Fruit fly (Drosophila melanogaster): Measurements from ENCODE around the gene Cog8.

Gene Cog8

DNA sequence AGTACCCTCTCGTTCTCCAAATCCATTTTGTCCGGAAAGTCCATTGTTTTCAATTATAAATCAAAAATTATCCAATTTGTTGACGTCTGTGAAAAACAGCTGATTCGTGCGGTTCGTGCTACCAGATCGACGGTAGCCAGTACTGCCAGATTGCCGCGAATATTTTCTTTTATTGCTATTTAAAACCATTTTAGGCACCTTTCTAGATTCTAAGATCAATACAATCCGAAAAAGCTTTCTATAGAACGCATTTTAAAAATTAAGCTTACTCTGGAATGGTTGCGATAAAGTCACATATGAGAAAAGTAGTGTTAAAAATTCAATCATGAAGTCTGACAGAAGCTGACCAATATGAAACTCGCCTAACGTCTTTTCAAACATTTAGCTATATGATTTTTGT lies at the start of gene Cog8:
Cog8 (minus strand) TSS at position 110 of the 400 bp plus-strand sequence.
- peak; percentile 26 for TF ChIP-seq OdsH (GFP tag; optimal IDR thresholded peaks at IDR 0.05)
- TF ChIP-seq Eip78C (GFP tag) = no peak
- no peak for TF ChIP-seq CG15336 (GFP tag; IDR thresholded peaks at IDR 0.05)
- TF ChIP-seq CG8632 (GFP tag; optimal IDR thresholded peaks at IDR 0.05) = no peak
- TF ChIP-seq vri (GFP tag; optimal IDR thresholded peaks at IDR 0.05) = no peak
- TF ChIP-seq CG6854 (GFP tag; optimal IDR thresholded peaks at IDR 0.05) = no peak
- no peak for TF ChIP-seq Lpt (GFP tag; optimal IDR thresholded peaks at IDR 0.05)
- peak; percentile 74 for TF ChIP-seq CG31627 (GFP tag; optimal IDR thresholded peaks at IDR 0.05)
- TF ChIP-seq pdm3 (GFP tag; optimal IDR thresholded peaks at IDR 0.05) = peak; percentile 47
- no peak for TF ChIP-seq Eip75B (GFP tag; optimal IDR thresholded peaks at IDR 0.05)
- TF ChIP-seq Blimp-1 (GFP tag; optimal IDR thresholded peaks at IDR 0.05) = no peak
- TF ChIP-seq ss (GFP tag; optimal IDR thresholded peaks at IDR 0.05) = no peak
- no peak for TF ChIP-seq fd59A (GFP tag; optimal IDR thresholded peaks at IDR 0.05)
- TF ChIP-seq fkh (GFP tag; optimal IDR thresholded peaks at IDR 0.05) = no peak
- TF ChIP-seq Sox102F (GFP tag; optimal IDR thresholded peaks at IDR 0.05) = no peak
- no peak for TF ChIP-seq CG10669 (GFP tag; optimal IDR thresholded peaks at IDR 0.05)
- no peak for TF ChIP-seq dac (GFP tag; optimal IDR thresholded peaks at IDR 0.05)
- TF ChIP-seq CG7368 (GFP tag; optimal IDR thresholded peaks at IDR 0.05) = no peak
- no peak for TF ChIP-seq CG34406 (GFP tag; optimal IDR thresholded peaks at IDR 0.05)
- peak in 1 of 2 experiments; percentile 8 for TF ChIP-seq salr (GFP tag; optimal IDR thresholded peaks at IDR 0.05)
- peak; percentile 33 for TF ChIP-seq svp (GFP tag)
- peak; percentile 16 for TF ChIP-seq CG3032 (tag; optimal IDR thresholded peaks at IDR 0.05)
- peak; percentile 64 for TF ChIP-seq CG10631 (GFP tag; optimal IDR thresholded peaks at IDR 0.05)
- TF ChIP-seq Hr39 (GFP tag; optimal IDR thresholded peaks at IDR 0.05) = peak; percentile 71
- no peak for TF ChIP-seq CG8319 (GFP tag; optimal IDR thresholded peaks at IDR 0.05)
- TF ChIP-seq Smox (GFP tag; optimal IDR thresholded peaks at IDR 0.05) = peak; percentile 33
- no peak for TF ChIP-seq Ets96B (tag; optimal IDR thresholded peaks at IDR 0.05)
- TF ChIP-seq Met (GFP tag; optimal IDR thresholded peaks at IDR 0.05) = peak; percentile 26
- TF ChIP-seq cyc (GFP tag; optimal IDR thresholded peaks at IDR 0.05) = peak; percentile 36
- peak; percentile 19 for TF ChIP-seq Sox15 (GFP tag; optimal IDR thresholded peaks at IDR 0.05)
- no peak for TF ChIP-seq fd85E (GFP tag; optimal IDR thresholded peaks at IDR 0.05)
- TF ChIP-seq CG32006 (GFP tag; optimal IDR thresholded peaks at IDR 0.05) = no peak
- no peak for TF ChIP-seq CG4318 (GFP tag; optimal IDR thresholded peaks at IDR 0.05)
- no peak for TF ChIP-seq Eip93F (GFP tag; optimal IDR thresholded peaks at IDR 0.05)
- no peak for TF ChIP-seq net (GFP tag; optimal IDR thresholded peaks at IDR 0.05)
- TF ChIP-seq achi (GFP tag; optimal IDR thresholded peaks at IDR 0.05) = peak; percentile 31
- TF ChIP-seq topi (GFP tag; optimal IDR thresholded peaks at IDR 0.05) = peak; percentile 15
- peak; percentile 40 for TF ChIP-seq acj6 (GFP tag; optimal IDR thresholded peaks at IDR 0.05)
- TF ChIP-seq Hr38 (GFP tag; optimal IDR thresholded peaks at IDR 0.05) = no peak
- TF ChIP-seq CG6808 (GFP tag; optimal IDR thresholded peaks at IDR 0.05) = no peak
- no peak for TF ChIP-seq CG1621 (tag; optimal IDR thresholded peaks at IDR 0.05)
- peak; percentile 54 for TF ChIP-seq lz (GFP tag; optimal IDR thresholded peaks at IDR 0.05)
- no peak for TF ChIP-seq CG8119 (GFP tag; IDR thresholded peaks at IDR 0.05)
- no peak for TF ChIP-seq CG11902 (GFP tag; optimal IDR thresholded peaks at IDR 0.05)
- TF ChIP-seq CG3919 (GFP tag; optimal IDR thresholded peaks at IDR 0.05) = peak; percentile 24
- peak; percentile 40 for TF ChIP-seq Ets21C (GFP tag; optimal IDR thresholded peaks at IDR 0.05)
- no peak for TF ChIP-seq esn (GFP tag; optimal IDR thresholded peaks at IDR 0.05)
- TF ChIP-seq CG6792 (GFP tag; optimal IDR thresholded peaks at IDR 0.05) = peak; percentile 30
- TF ChIP-seq CG6163 (GFP tag; IDR thresholded peaks at IDR 0.05) = no peak
- TF ChIP-seq eg (GFP tag; IDR thresholded peaks at IDR 0.05) = no peak
- TF ChIP-seq CG11294 (GFP tag; IDR thresholded peaks at IDR 0.05) = no peak
- TF ChIP-seq spab (GFP tag; optimal IDR thresholded peaks at IDR 0.05) = no peak
- TF ChIP-seq Sox14 (GFP tag; optimal IDR thresholded peaks at IDR 0.05) = peak; percentile 52
